Fruit fly (Drosophila melanogaster) whole organism, prepupa: ENCODE data around the gene aurA.

ENCODE experiments used
- Blimp-1 ChIP-seq: fragments of 200-800 bp; sonication (Bioruptor generic); optimal IDR thresholded peaks from 3 replicates; lab custom pipeline; 2017; ENCODE audit warnings: missing biosample characterization, missing genetic modification characterization, mild to moderate bottlenecking, moderate library complexity, missing genetic modification reagents
- CG10631 ChIP-seq: fragments of 200-800 bp; sonication (Bioruptor generic); optimal IDR thresholded peaks from 2 replicates; lab custom pipeline; 2016; ENCODE audit warnings: missing biosample characterization, missing genetic modification characterization
- CG10669 ChIP-seq: fragments of 200-800 bp; sonication (Bioruptor generic); optimal IDR thresholded peaks from 3 replicates; lab custom pipeline; 2018; ENCODE audit warnings: missing biosample characterization, mild to moderate bottlenecking, missing genetic modification characterization, moderate library complexity
- CG15336 ChIP-seq: fragments of 200-800 bp; sonication (Bioruptor generic); IDR thresholded peaks from 2 replicates; pipeline ENCODE4 v1.3.6; 2022; ENCODE audit warnings: missing biosample characterization, missing genetic modification characterization
- CG1621 ChIP-seq: fragments of 200-800 bp; sonication (Bioruptor generic); optimal IDR thresholded peaks from 3 replicates; lab custom pipeline; 2018; ENCODE audit warnings: missing biosample characterization, mild to moderate bottlenecking, missing genetic modification characterization
- CG3032 ChIP-seq: fragments of 200-800 bp; optimal IDR thresholded peaks from 2 replicates; lab custom pipeline; 2019; ENCODE audit warnings: missing biosample characterization, mild to moderate bottlenecking, missing genetic modification characterization, moderate library complexity
- CG31627 ChIP-seq: fragments of 200-800 bp; sonication (Bioruptor generic); optimal IDR thresholded peaks from 3 replicates; lab custom pipeline; 2016; ENCODE audit warnings: missing biosample characterization, missing genetic modification characterization
- CG32006 ChIP-seq: fragments of 200-800 bp; sonication (Bioruptor generic); optimal IDR thresholded peaks from 3 replicates; lab custom pipeline; 2017; ENCODE audit warnings: missing biosample characterization, mild to moderate bottlenecking, missing genetic modification characterization
- CG34406 ChIP-seq: fragments of 200-800 bp; sonication (Bioruptor generic); optimal IDR thresholded peaks from 3 replicates; lab custom pipeline; 2016; ENCODE audit warnings: missing biosample characterization, missing genetic modification characterization
- CG3919 ChIP-seq: fragments of 200-800 bp; sonication (Bioruptor generic); optimal IDR thresholded peaks from 3 replicates; lab custom pipeline; 2016; ENCODE audit warnings: missing biosample characterization, missing genetic modification characterization
- CG6276 ChIP-seq: fragments of 200-800 bp; sonication (Bioruptor generic); optimal IDR thresholded peaks from 2 replicates; lab custom pipeline; 2017; ENCODE audit warnings: missing biosample characterization, mild to moderate bottlenecking, missing genetic modification characterization
- CG6792 ChIP-seq: fragments of 200-800 bp; sonication (Bioruptor generic); optimal IDR thresholded peaks from 3 replicates; lab custom pipeline; 2016; ENCODE audit warnings: missing biosample characterization, missing genetic modification characterization
- CG6808 ChIP-seq: fragments of 200-800 bp; sonication (Bioruptor generic); optimal IDR thresholded peaks from 3 replicates; lab custom pipeline; 2017; ENCODE audit warnings: missing biosample characterization, missing genetic modification characterization, mild to moderate bottlenecking, moderate library complexity, missing genetic modification reagents
- CG6854 ChIP-seq: fragments of 200-800 bp; sonication (Bioruptor generic); optimal IDR thresholded peaks from 2 replicates; lab custom pipeline; 2017; ENCODE audit warnings: missing biosample characterization, mild to moderate bottlenecking, missing genetic modification characterization
- CG8632 ChIP-seq: fragments of 200-800 bp; sonication (Bioruptor generic); optimal IDR thresholded peaks from 3 replicates; lab custom pipeline; 2016; ENCODE audit warnings: missing biosample characterization, missing genetic modification characterization
- CG9139 ChIP-seq: fragments of 200-800 bp; sonication (Bioruptor generic); optimal IDR thresholded peaks from 3 replicates; lab custom pipeline; 2017; ENCODE audit warnings: missing biosample characterization, mild to moderate bottlenecking, missing genetic modification characterization
- Eip75B ChIP-seq: fragments of 200-800 bp; sonication (Bioruptor generic); optimal IDR thresholded peaks from 3 replicates; lab custom pipeline; 2016; ENCODE audit warnings: missing biosample characterization, missing genetic modification characterization
- Eip78C ChIP-seq: fragments of 200-800 bp; sonication (Bioruptor generic); peaks from one replicate; lab custom pipeline; 2016; ENCODE audit warnings: missing biosample characterization, missing genetic modification characterization
- Eip93F ChIP-seq: fragments of 200-800 bp; sonication (Bioruptor generic); optimal IDR thresholded peaks from 2 replicates; lab custom pipeline; 2016; ENCODE audit warnings: missing biosample characterization, mild to moderate bottlenecking, missing genetic modification characterization
- Ets21C ChIP-seq: fragments of 200-800 bp; sonication (Bioruptor generic); optimal IDR thresholded peaks from 3 replicates; lab custom pipeline; 2016; ENCODE audit warnings: missing biosample characterization, missing genetic modification characterization
- Ets96B ChIP-seq: fragments of 200-800 bp; optimal IDR thresholded peaks from 2 replicates; lab custom pipeline; 2019; ENCODE audit warnings: missing biosample characterization, mild to moderate bottlenecking, missing genetic modification characterization, moderate library complexity
- Lpt ChIP-seq: fragments of 200-800 bp; sonication (Bioruptor generic); optimal IDR thresholded peaks from 3 replicates; lab custom pipeline; 2016; ENCODE audit warnings: missing biosample characterization, missing genetic modification characterization
- Met ChIP-seq: fragments of 200-800 bp; sonication (Bioruptor generic); optimal IDR thresholded peaks from 3 replicates; lab custom pipeline; 2016; ENCODE audit warnings: missing biosample characterization, missing genetic modification characterization
- OdsH ChIP-seq: fragments of 200-800 bp; sonication (Bioruptor generic); optimal IDR thresholded peaks from 3 replicates; lab custom pipeline; 2016; ENCODE audit warnings: missing biosample characterization, missing genetic modification characterization
- Smox ChIP-seq: fragments of 200-800 bp; sonication (Bioruptor generic); optimal IDR thresholded peaks from 3 replicates; lab custom pipeline; 2016; ENCODE audit warnings: missing biosample characterization, missing genetic modification characterization
- Sox102F ChIP-seq: fragments of 200-800 bp; sonication (Bioruptor generic); optimal IDR thresholded peaks from 2 replicates; lab custom pipeline; 2016; ENCODE audit warnings: missing biosample characterization, mild to moderate bottlenecking, missing genetic modification characterization
- Sox14 ChIP-seq: fragments of 200-800 bp; sonication (Bioruptor generic); optimal IDR thresholded peaks from 3 replicates; lab custom pipeline; 2016; ENCODE audit warnings: missing biosample characterization, missing genetic modification characterization
- Sox15 ChIP-seq: fragments of 200-800 bp; sonication (Bioruptor generic); optimal IDR thresholded peaks from 3 replicates; lab custom pipeline; 2016; ENCODE audit warnings: missing biosample characterization, missing genetic modification characterization
- dac ChIP-seq: fragments of 200-800 bp; sonication (Bioruptor generic); optimal IDR thresholded peaks from 2 replicates; lab custom pipeline; 2017; ENCODE audit warnings: missing biosample characterization, mild to moderate bottlenecking, missing genetic modification characterization
- dsx ChIP-seq: fragments of 200-800 bp; optimal IDR thresholded peaks from 3 replicates; lab custom pipeline; 2019; ENCODE audit warnings: missing biosample characterization, mild to moderate bottlenecking, missing genetic modification characterization, moderate library complexity; ENCODE audit not compliant: poor library complexity, severe bottlenecking
- eg ChIP-seq: fragments of 200-800 bp; sonication (Bioruptor generic); IDR thresholded peaks from 3 replicates; pipeline ENCODE4 v1.3.6; 2022; ENCODE audit warnings: missing biosample characterization, missing genetic modification characterization
- esn ChIP-seq: fragments of 200-800 bp; sonication (Bioruptor generic); optimal IDR thresholded peaks from 2 replicates; lab custom pipeline; 2016; ENCODE audit warnings: missing biosample characterization, mild to moderate bottlenecking, missing genetic modification characterization, moderate library complexity
- fd59A ChIP-seq: fragments of 200-800 bp; sonication (Bioruptor generic); optimal IDR thresholded peaks from 2 replicates; lab custom pipeline; 2017; ENCODE audit warnings: missing biosample characterization, mild to moderate bottlenecking, missing genetic modification characterization, missing genetic modification reagents
- fd85E ChIP-seq: fragments of 200-800 bp; sonication (Bioruptor generic); optimal IDR thresholded peaks from 3 replicates; lab custom pipeline; 2016; ENCODE audit warnings: missing biosample characterization, missing genetic modification characterization
- fkh ChIP-seq: fragments of 200-800 bp; sonication (Bioruptor generic); optimal IDR thresholded peaks from 3 replicates; lab custom pipeline; 2017; ENCODE audit warnings: missing biosample characterization, mild to moderate bottlenecking, missing genetic modification characterization, moderate library complexity
- lz ChIP-seq: fragments of 200-800 bp; sonication (Bioruptor generic); optimal IDR thresholded peaks from 3 replicates; lab custom pipeline; 2016; ENCODE audit warnings: missing biosample characterization, missing genetic modification characterization
- pdm3 ChIP-seq: fragments of 200-800 bp; sonication (Bioruptor generic); optimal IDR thresholded peaks from 3 replicates; lab custom pipeline; 2016; ENCODE audit warnings: missing biosample characterization, missing genetic modification characterization
- spab ChIP-seq: fragments of 200-800 bp; sonication (Bioruptor generic); optimal IDR thresholded peaks from 2 replicates; lab custom pipeline; 2017; ENCODE audit warnings: missing biosample characterization, mild to moderate bottlenecking, missing genetic modification characterization, missing genetic modification reagents
- ss ChIP-seq, 2 experiments: fragments of 200-800 bp; sonication (Bioruptor generic); optimal IDR thresholded peaks; 2 replicates in 1 of 2; 3 replicates in 1 of 2; lab custom pipeline; 2017 to 2018; ENCODE audit warnings: mild to moderate bottlenecking in 2 of 2, missing biosample characterization in 2 of 2, missing genetic modification characterization in 2 of 2, moderate library complexity in 1 of 2
- svp ChIP-seq: fragments of 200-800 bp; sonication (Bioruptor generic); peaks from one replicate; lab custom pipeline; 2016; ENCODE audit warnings: missing biosample characterization, missing genetic modification characterization
- vri ChIP-seq: fragments of 200-800 bp; sonication (Bioruptor generic); optimal IDR thresholded peaks from 3 replicates; lab custom pipeline; 2016; ENCODE audit warnings: missing biosample characterization, mild to moderate bottlenecking, missing genetic modification characterization

Gene aurA

DNA sequence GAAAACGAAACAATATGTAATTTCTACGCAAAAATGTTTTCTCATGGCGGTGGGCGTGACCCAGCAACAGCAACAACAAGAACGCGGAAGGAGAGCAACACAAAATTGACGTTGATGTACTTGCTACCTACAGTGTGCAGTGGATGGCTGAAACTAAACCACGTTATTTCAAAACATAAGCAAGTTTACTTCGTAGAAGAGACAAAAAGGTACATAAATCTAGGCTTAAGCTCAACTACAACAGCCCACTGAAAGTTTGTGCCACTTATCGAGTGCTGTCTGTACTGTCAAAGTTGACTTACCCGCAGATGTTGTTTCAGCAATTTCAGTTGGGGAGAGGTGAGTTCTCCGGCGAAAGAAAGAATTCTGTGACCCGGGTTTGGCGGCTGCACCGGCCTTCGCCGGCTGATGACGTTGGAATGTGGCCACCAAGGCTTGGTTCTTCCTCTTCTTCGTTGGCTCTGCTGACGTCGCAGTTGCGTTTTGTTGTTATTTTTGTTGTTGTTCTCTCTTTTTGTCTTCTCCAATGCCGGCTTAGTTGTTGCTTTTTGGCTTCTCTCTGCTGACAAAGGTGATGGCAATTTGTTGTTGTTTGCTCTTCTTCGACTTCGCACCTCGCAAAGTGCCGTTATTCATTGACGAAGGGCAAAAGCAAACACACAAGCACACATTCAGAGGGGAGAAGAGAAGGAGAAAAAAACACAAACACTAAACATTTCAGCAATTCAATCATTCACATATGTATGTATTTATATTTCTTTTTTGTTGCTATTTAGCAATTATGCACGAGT, 15.7 kb upstream of the aurA start (continued):
- TF ChIP-seq Lpt (GFP tag; lab: Kevin White, UChicago) (no peak), Sox15 (peak; percentile 39), Ets21C (GFP tag; lab: Kevin White, UChicago) (peak; percentile 64), CG6808 (GFP tag; lab: Kevin White, UChicago) (peak; percentile 57), esn (GFP tag; lab: Kevin White, UChicago) (peak; percentile 78), CG6792 (GFP tag; lab: Kevin White, UChicago) (peak; percentile 69), CG8632 (GFP tag; lab: Kevin White, UChicago) (peak; percentile 55), pdm3 (GFP tag; lab: Kevin White, UChicago) (peak; percentile 65), CG31627 (GFP tag; lab: Kevin White, UChicago) (peak; percentile 85), dac (GFP tag; lab: Kevin White, UChicago) (no peak), CG15336 (GFP tag; lab: Robert Waterston, UW) (peak; percentile 60), Eip75B (GFP tag; lab: Kevin White, UChicago) (peak; percentile 66), fd85E (no peak), Blimp-1 (GFP tag; lab: Kevin White, UChicago) (no peak), fd59A (GFP tag; lab: Kevin White, UChicago) (peak; percentile 35), Smox (GFP tag; lab: Kevin White, UChicago) (peak; percentile 75), Met (GFP tag; lab: Kevin White, UChicago) (peak; percentile 84), Sox14 (peak; percentile 77), Ets96B (tag; lab: Kevin White, UChicago) (peak; percentile 59), CG10631 (GFP tag; lab: Kevin White, UChicago) (peak; percentile 59), CG6276 (GFP tag; lab: Kevin White, UChicago) (peak; percentile 16), Eip93F (GFP tag; lab: Kevin White, UChicago) (peak; percentile 3), OdsH (GFP tag; lab: Kevin White, UChicago) (peak; percentile 63), ss (GFP tag; optimal IDR thresholded peaks at IDR 0.05; lab: Kevin White, UChicago) (peak; percentile 37 to 70)
- TF ChIP-seq, all 60 proteins: peak for 49

DNA sequence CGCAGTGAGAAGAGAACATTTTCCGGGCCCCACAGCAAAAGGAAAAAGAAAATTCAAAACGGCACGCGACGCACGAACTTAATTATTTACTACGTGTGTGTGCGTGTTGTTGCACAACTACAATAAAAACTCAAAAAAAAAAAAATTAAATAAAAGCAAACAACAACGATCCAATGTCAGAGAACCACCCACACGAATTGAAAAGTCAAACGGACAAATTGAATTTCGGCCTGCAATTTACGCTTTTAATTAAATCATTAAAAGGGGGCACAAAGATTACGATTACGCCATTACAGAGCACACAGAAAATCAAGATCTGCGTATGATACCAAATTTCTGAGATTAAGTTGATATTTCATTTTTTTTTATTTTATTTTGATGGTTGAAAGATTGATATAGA, 15.0 kb upstream of the aurA start:
- TF ChIP-seq Ets21C (GFP tag; lab: Kevin White, UChicago) = no peak
- peak; percentile 11 for TF ChIP-seq CG32006 (GFP tag; lab: Kevin White, UChicago)
- no peak for TF ChIP-seq spab (GFP tag; lab: Kevin White, UChicago)
- no peak for TF ChIP-seq CG34406
- peak; percentile 33 for TF ChIP-seq svp (GFP tag; lab: Kevin White, UChicago)
- 0 out of 3 replicates have a peak, but pooled peaks have one; percentile 15 for TF ChIP-seq eg (GFP tag; lab: Robert Waterston, UW)
- no peak for TF ChIP-seq CG9139 (GFP tag; lab: Kevin White, UChicago)
- no peak for TF ChIP-seq Sox14
- no peak for TF ChIP-seq CG3919 (GFP tag; lab: Kevin White, UChicago)
- TF ChIP-seq Sox102F (GFP tag; lab: Kevin White, UChicago) = no peak
- no peak for TF ChIP-seq CG10669 (GFP tag; lab: Kevin White, UChicago)

DNA sequence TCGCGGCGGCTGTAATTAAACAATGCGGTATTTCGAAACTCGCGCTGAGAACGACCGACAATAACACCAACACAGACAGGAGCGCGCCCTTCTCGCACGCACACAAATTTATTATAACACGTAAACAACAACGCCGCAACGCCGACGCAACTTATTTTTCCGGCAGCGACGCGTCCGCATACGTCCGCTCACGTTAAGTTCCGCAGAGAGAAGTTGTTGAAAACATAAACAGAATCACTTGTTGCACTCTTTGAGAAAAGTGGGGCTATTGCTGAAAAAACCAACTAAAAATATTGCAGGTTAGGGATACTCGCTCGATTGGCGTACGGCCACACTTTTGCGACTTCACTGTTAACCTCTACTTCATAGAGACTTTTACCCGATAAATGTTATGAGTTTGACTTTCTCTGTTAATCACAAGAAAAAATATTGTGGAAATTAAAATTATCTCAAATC, 14.0 kb upstream of the aurA start, which contains the start of gene Cad87A:
TSS of gene Cad87A (minus strand) at position 227 of the 456 bp plus-strand sequence.
- TF ChIP-seq CG15336 (GFP tag; lab: Robert Waterston, UW) (no peak), Eip78C (GFP tag; lab: Kevin White, UChicago) (peak; percentile 64), CG3032 (tag; lab: Kevin White, UChicago) (peak; percentile 3), ss (GFP tag; optimal IDR thresholded peaks at IDR 0.05; lab: Kevin White, UChicago) (peak; percentile 51 to 55), CG1621 (tag; lab: Kevin White, UChicago) (peak; percentile 44), CG6854 (peak; percentile 19), fkh (GFP tag; lab: Kevin White, UChicago) (peak; percentile 82), lz (GFP tag; lab: Kevin White, UChicago) (no peak), CG31627 (GFP tag; lab: Kevin White, UChicago) (no peak), Eip75B (GFP tag; lab: Kevin White, UChicago) (no peak), vri (peak; percentile 17), dsx (GFP tag; lab: Kevin White, UChicago) (peak; percentile 45)
